Fruit fly (Drosophila melanogaster) whole organism, embryonic: ENCODE results near the gene gish.
A peak's percentile ranks its signal among the peaks of the same experiment; 100 is the strongest.

Source experiments
- B-H1 ChIP-seq: fragments of 200-800 bp; sonication (Bioruptor generic); IDR thresholded peaks from 3 replicates; pipeline ENCODE4 v1.3.6; 2022; ENCODE audit warnings: missing biosample characterization, missing genetic modification characterization
- Bgb ChIP-seq: fragments of 200-800 bp; sonication (Bioruptor generic); IDR thresholded peaks from 2 replicates; pipeline ENCODE4 v1.3.6; 2022; ENCODE audit warnings: missing biosample characterization, missing genetic modification characterization; ENCODE audit not compliant: partially characterized antibody
- C15 ChIP-seq: fragments of 200-800 bp; sonication (Bioruptor generic); IDR thresholded peaks from 3 replicates; pipeline ENCODE4 v1.3.6; 2022; ENCODE audit warnings: missing biosample characterization, missing genetic modification characterization
- CG10147 ChIP-seq: fragments of 200-800 bp; sonication (Bioruptor generic); optimal IDR thresholded peaks from 2 replicates; lab custom pipeline; 2019; ENCODE audit warnings: missing biosample characterization, mild to moderate bottlenecking, missing genetic modification characterization, moderate library complexity
- CG10321 ChIP-seq: fragments of 200-800 bp; sonication (Bioruptor generic); IDR thresholded peaks from 2 replicates; pipeline ENCODE4 v1.3.6; 2022; ENCODE audit warnings: missing biosample characterization, missing genetic modification characterization
- CG12071 ChIP-seq: fragments of 200-800 bp; sonication (Bioruptor generic); optimal IDR thresholded peaks from 3 replicates; lab custom pipeline; 2018; ENCODE audit warnings: missing biosample characterization, mild to moderate bottlenecking, missing genetic modification characterization
- CG13287 ChIP-seq: fragments of 200-800 bp; sonication (Bioruptor generic); IDR thresholded peaks from 2 replicates; pipeline ENCODE4 v1.3.6; 2022; ENCODE audit warnings: missing biosample characterization, missing genetic modification characterization; ENCODE audit not compliant: partially characterized antibody
- CG13624 ChIP-seq: fragments of 200-800 bp; sonication (Bioruptor generic); optimal IDR thresholded peaks from 2 replicates; lab custom pipeline; 2016; ENCODE audit warnings: missing biosample characterization, missing genetic modification characterization
- CG15073 ChIP-seq: fragments of 200-800 bp; sonication (Bioruptor generic); optimal IDR thresholded peaks from 2 replicates; lab custom pipeline; 2016; ENCODE audit warnings: missing biosample characterization, missing genetic modification characterization
- CG17186 ChIP-seq: fragments of 200-800 bp; sonication (Bioruptor generic); optimal IDR thresholded peaks from 3 replicates; lab custom pipeline; 2017; ENCODE audit warnings: missing biosample characterization, missing genetic modification reagents, missing genetic modification characterization
- CG17612 ChIP-seq: fragments of 200-800 bp; sonication (Bioruptor generic); IDR thresholded peaks from 2 replicates; pipeline ENCODE4 v1.3.6; 2022; ENCODE audit warnings: missing biosample characterization, missing genetic modification characterization
- CG33557 ChIP-seq: fragments of 200-800 bp; sonication (Bioruptor generic); optimal IDR thresholded peaks from 2 replicates; lab custom pipeline; 2019; ENCODE audit warnings: missing biosample characterization, mild to moderate bottlenecking, missing genetic modification characterization, moderate library complexity
- CG4328 ChIP-seq: fragments of 200-800 bp; sonication (Bioruptor generic); optimal IDR thresholded peaks from 3 replicates; lab custom pipeline; 2017; ENCODE audit warnings: missing biosample characterization, missing genetic modification reagents, missing genetic modification characterization
- CG4707 ChIP-seq: fragments of 200-800 bp; sonication (Bioruptor generic); optimal IDR thresholded peaks from 2 replicates; lab custom pipeline; 2018; ENCODE audit warnings: missing biosample characterization, mild to moderate bottlenecking, missing genetic modification characterization, moderate library complexity
- CG5180 ChIP-seq: fragments of 200-800 bp; sonication (Bioruptor generic); optimal IDR thresholded peaks from 3 replicates; lab custom pipeline; 2017; ENCODE audit warnings: missing biosample characterization, missing genetic modification characterization, mild to moderate bottlenecking, moderate library complexity, missing genetic modification reagents
- CG6254 ChIP-seq: fragments of 200-800 bp; sonication (Bioruptor generic); optimal IDR thresholded peaks from 3 replicates; lab custom pipeline; 2017; ENCODE audit warnings: mild to moderate bottlenecking, missing biosample characterization, missing genetic modification reagents, missing genetic modification characterization
- CG6654 ChIP-seq: fragments of 200-800 bp; sonication (Bioruptor generic); optimal IDR thresholded peaks from 2 replicates; lab custom pipeline; 2017; ENCODE audit warnings: missing biosample characterization, mild to moderate bottlenecking, missing genetic modification characterization
- CG7357 ChIP-seq: fragments of 200-800 bp; sonication (Bioruptor generic); IDR thresholded peaks from 3 replicates; pipeline ENCODE4 v1.3.6; 2022; ENCODE audit warnings: missing biosample characterization, missing genetic modification characterization
- CG8924 ChIP-seq: fragments of 200-800 bp; optimal IDR thresholded peaks from 3 replicates; lab custom pipeline; 2019; ENCODE audit warnings: missing biosample characterization, mild to moderate bottlenecking, missing genetic modification characterization, moderate library complexity
- Dbx ChIP-seq: fragments of 200-800 bp; sonication (Bioruptor generic); IDR thresholded peaks from 3 replicates; pipeline ENCODE4 v1.3.6; 2022; ENCODE audit warnings: missing biosample characterization, missing genetic modification characterization
- Elba2 ChIP-seq: fragments of 200-800 bp; sonication (Bioruptor generic); optimal IDR thresholded peaks from 3 replicates; lab custom pipeline; 2016; ENCODE audit warnings: missing biosample characterization, missing genetic modification characterization
- Gsc ChIP-seq: fragments of 200-800 bp; sonication (Bioruptor generic); IDR thresholded peaks from 2 replicates; pipeline ENCODE4 v1.3.6; 2022; ENCODE audit warnings: missing biosample characterization, missing genetic modification characterization
- HLH3B ChIP-seq: fragments of 200-800 bp; sonication (Bioruptor generic); IDR thresholded peaks from 2 replicates; pipeline ENCODE4 v1.3.6; 2022; ENCODE audit warnings: missing biosample characterization, missing genetic modification characterization
- Hr51 ChIP-seq, 2 experiments: fragments of 200-800 bp; sonication (Bioruptor generic); optimal IDR thresholded peaks; 2 replicates in 1 of 2; 3 replicates in 1 of 2; lab custom pipeline; 2016 to 2018; ENCODE audit warnings: missing biosample characterization in 2 of 2, missing genetic modification characterization in 2 of 2, mild to moderate bottlenecking in 1 of 2, moderate library complexity in 1 of 2
- MESR4 ChIP-seq: fragments of 200-800 bp; sonication (Bioruptor generic); optimal IDR thresholded peaks from 2 replicates; lab custom pipeline; 2018; ENCODE audit warnings: missing biosample characterization, mild to moderate bottlenecking, missing genetic modification characterization, moderate library complexity
- Opbp ChIP-seq: fragments of 200-800 bp; sonication (Bioruptor generic); IDR thresholded peaks from 3 replicates; pipeline ENCODE4 v1.3.6; 2022; ENCODE audit warnings: missing biosample characterization, missing genetic modification characterization; ENCODE audit not compliant: partially characterized antibody
- Sin3A ChIP-seq: fragments of >200 bp; optimal IDR thresholded peaks from 2 replicates; lab custom pipeline; 2018
- Spps ChIP-seq: fragments of 200-800 bp; sonication (Bioruptor generic); optimal IDR thresholded peaks from 2 replicates; lab custom pipeline; 2018; ENCODE audit warnings: missing biosample characterization, mild to moderate bottlenecking, missing genetic modification characterization
- Taf1 ChIP-seq: fragments of 200-800 bp; sonication (Bioruptor generic); IDR thresholded peaks from 2 replicates; pipeline ENCODE4 v1.3.6; 2022; ENCODE audit warnings: missing biosample characterization, missing genetic modification characterization
- Vsx1 ChIP-seq: fragments of 200-800 bp; sonication (Bioruptor generic); optimal IDR thresholded peaks from 2 replicates; lab custom pipeline; 2017; ENCODE audit warnings: missing biosample characterization, mild to moderate bottlenecking, missing genetic modification characterization, missing genetic modification reagents
- bbx ChIP-seq: fragments of 200-800 bp; sonication (Bioruptor generic); IDR thresholded peaks from 2 replicates; pipeline ENCODE4 v1.3.6; 2022; ENCODE audit warnings: missing biosample characterization, missing genetic modification characterization; ENCODE audit not compliant: partially characterized antibody
- bowl ChIP-seq: fragments of 200-800 bp; sonication (Bioruptor generic); IDR thresholded peaks from 2 replicates; pipeline ENCODE4 v1.3.6; 2022; ENCODE audit warnings: missing biosample characterization, missing genetic modification characterization
- corto ChIP-seq: fragments of 200-800 bp; sonication (Bioruptor generic); optimal IDR thresholded peaks from 2 replicates; lab custom pipeline; 2016; ENCODE audit warnings: missing biosample characterization, mild to moderate bottlenecking, missing genetic modification characterization, moderate library complexity
- disco-r ChIP-seq: fragments of 200-800 bp; sonication (Bioruptor generic); optimal IDR thresholded peaks from 2 replicates; lab custom pipeline; 2016; ENCODE audit warnings: missing biosample characterization, missing genetic modification characterization
- fd102C ChIP-seq: fragments of 200-800 bp; sonication (Bioruptor generic); optimal IDR thresholded peaks from 2 replicates; lab custom pipeline; 2018; ENCODE audit warnings: missing biosample characterization, mild to moderate bottlenecking, missing genetic modification characterization, moderate library complexity
- gsb-n ChIP-seq: fragments of 200-800 bp; sonication (Bioruptor generic); optimal IDR thresholded peaks from 3 replicates; lab custom pipeline; 2018; ENCODE audit warnings: missing biosample characterization, mild to moderate bottlenecking, missing genetic modification characterization
- hb ChIP-seq: fragments of 200-800 bp; sonication (Bioruptor generic); IDR thresholded peaks from 3 replicates; pipeline ENCODE4 v1.3.6; 2022; ENCODE audit warnings: missing biosample characterization, missing genetic modification characterization; ENCODE audit not compliant: partially characterized antibody
- her ChIP-seq: fragments of 200-800 bp; sonication (Bioruptor generic); optimal IDR thresholded peaks from 2 replicates; lab custom pipeline; 2016; ENCODE audit warnings: missing biosample characterization, missing genetic modification characterization
- maf-S ChIP-seq: fragments of 200-800 bp; sonication (Bioruptor generic); optimal IDR thresholded peaks from 2 replicates; lab custom pipeline; 2016; ENCODE audit warnings: missing biosample characterization, missing genetic modification characterization
- mld ChIP-seq: fragments of 200-800 bp; sonication (Bioruptor generic); IDR thresholded peaks from 3 replicates; pipeline ENCODE4 v1.3.6; 2022; ENCODE audit warnings: missing biosample characterization, missing genetic modification characterization; ENCODE audit not compliant: partially characterized antibody
- nerfin-1 ChIP-seq: fragments of 200-800 bp; sonication (Bioruptor generic); optimal IDR thresholded peaks from 3 replicates; lab custom pipeline; 2019; ENCODE audit warnings: missing biosample characterization, mild to moderate bottlenecking, missing genetic modification characterization, moderate library complexity
- otp ChIP-seq: fragments of 200-800 bp; sonication (Bioruptor generic); IDR thresholded peaks from 3 replicates; pipeline ENCODE4, ENCODE4 v1.3.6; 2022; ENCODE audit warnings: missing biosample characterization, missing genetic modification characterization
- pfk ChIP-seq: fragments of 200-800 bp; sonication (Bioruptor generic); optimal IDR thresholded peaks from 2 replicates; lab custom pipeline; 2018; ENCODE audit warnings: missing biosample characterization, mild to moderate bottlenecking, missing genetic modification characterization, moderate library complexity
- ro ChIP-seq: fragments of 200-800 bp; sonication (Bioruptor generic); IDR thresholded peaks from 2 replicates; pipeline ENCODE4 v1.3.6; 2022; ENCODE audit warnings: missing biosample characterization, missing genetic modification characterization
- sc ChIP-seq, 3 experiments: fragments of >200 bp in 2 of 3; fragments of 200-800 bp in 1 of 3; sonication (Bioruptor generic) in 1 of 3; optimal IDR thresholded peaks; 2 replicates in 2 of 3; 3 replicates in 1 of 3; lab custom pipeline; 2017; ENCODE audit warnings: mild to moderate bottlenecking in 1 of 3, missing biosample characterization in 1 of 3, missing genetic modification characterization in 1 of 3, missing genetic modification reagents in 1 of 3
- tgo ChIP-seq: fragments of 200-800 bp; sonication (Bioruptor generic); IDR thresholded peaks from 3 replicates; pipeline ENCODE4 v1.3.6; 2022; ENCODE audit warnings: missing biosample characterization, missing genetic modification characterization
- wdn ChIP-seq: fragments of 200-800 bp; sonication (Bioruptor generic); IDR thresholded peaks from 2 replicates; pipeline ENCODE4 v1.3.6; 2022; ENCODE audit warnings: missing biosample characterization, missing genetic modification characterization

Gene gish

DNA sequence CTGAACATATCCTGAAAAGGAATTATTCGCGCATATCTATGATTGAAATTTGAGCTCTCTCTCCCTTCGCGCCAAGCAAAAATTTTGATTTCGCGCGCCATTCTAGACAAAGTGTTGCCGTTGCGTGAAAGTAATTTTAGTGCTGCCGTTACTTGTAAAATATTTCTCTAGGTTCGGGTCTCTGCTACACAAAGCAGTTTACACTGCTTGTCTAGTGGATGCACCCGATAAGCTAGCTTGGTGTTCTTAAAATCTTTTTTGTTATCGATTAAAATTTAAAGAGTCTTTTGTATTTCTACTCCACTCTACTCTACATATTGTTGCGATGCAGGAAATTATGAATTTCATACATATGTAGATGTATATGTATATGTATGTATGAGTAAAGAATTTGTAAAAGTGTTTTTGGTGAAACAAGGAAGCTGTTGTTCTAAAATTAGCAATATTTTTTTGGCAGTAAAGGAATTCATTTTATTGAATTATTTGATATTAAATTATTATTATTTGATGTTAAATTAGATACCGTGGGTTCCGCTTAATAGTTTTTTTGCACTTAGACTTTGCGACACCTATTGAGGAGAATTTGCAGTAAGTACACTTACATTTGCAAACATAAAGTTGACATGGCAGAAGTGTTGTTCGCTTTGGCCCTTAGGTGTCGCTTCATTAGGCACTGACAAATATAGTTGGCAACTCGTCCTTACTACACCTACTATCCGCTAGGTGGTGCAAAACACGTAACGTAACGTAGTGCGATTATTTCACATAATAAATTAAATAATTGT is 11.7 kb upstream of the gish start (continued):
- TF ChIP-seq HLH3B (GFP tag; lab: Robert Waterston, UW) (peak; percentile 75), wdn (GFP tag; lab: Robert Waterston, UW) (no peak; the same call in 1 of the 2 replicates), hb (GFP tag; lab: Robert Waterston, UW) (0 out of 3 replicates have a peak, but pooled peaks have one; percentile 21), tgo (peak; percentile 34; the same call in 1 of the 3 replicates), CG4328 (peak; percentile 49), Gsc (no peak), Spps (tag; lab: Kevin White, UChicago) (peak; percentile 9), sc (optimal IDR thresholded peaks at IDR 0.05; lab: Kevin White, UChicago) (no peak), sc (GFP tag; optimal IDR thresholded peaks at IDR 0.05; lab: Kevin White, UChicago) (peak; percentile 47), CG12071 (GFP tag; lab: Kevin White, UChicago) (no peak), pfk (GFP tag; lab: Kevin White, UChicago) (peak; percentile 60), CG8924 (tag; lab: Kevin White, UChicago) (no peak), B-H1 (GFP tag; lab: Robert Waterston, UW) (peak; percentile 51; the same call in 2 of the 3 replicates), corto (no peak), mld (GFP tag; lab: Robert Waterston, UW) (no peak), CG4707 (GFP tag; lab: Kevin White, UChicago) (peak; percentile 85), Vsx1 (GFP tag; lab: Kevin White, UChicago) (no peak), maf-S (peak; percentile 27), CG17186 (GFP tag; lab: Kevin White, UChicago) (no peak), ro (peak; percentile 11; the same call in 1 of the 2 replicates), otp (GFP tag; lab: Robert Waterston, UW) (peak; percentile 55), CG6254 (peak; percentile 61), C15 (GFP tag; lab: Robert Waterston, UW) (no peak), bowl (GFP tag; lab: Robert Waterston, UW) (no peak), CG10321 (GFP tag; lab: Robert Waterston, UW) (peak; percentile 25; the same call in 1 of the 2 replicates), Taf1 (GFP tag; lab: Robert Waterston, UW) (peak; percentile 51), disco-r (peak; percentile 46), fd102C (GFP tag; lab: Kevin White, UChicago) (no peak), Bgb (peak; percentile 74), Dbx (GFP tag; lab: Robert Waterston, UW) (peak; percentile 61), CG5180 (GFP tag; lab: Kevin White, UChicago) (no peak), gsb-n (tag; lab: Kevin White, UChicago) (peak; percentile 51), CG13624 (GFP tag; lab: Kevin White, UChicago) (peak; percentile 19), nerfin-1 (tag; lab: Kevin White, UChicago) (no peak), CG15073 (no peak), Hr51 (GFP tag; optimal IDR thresholded peaks at IDR 0.05; lab: Kevin White, UChicago) (peak; percentile 41 to 44), CG10147 (GFP tag; lab: Kevin White, UChicago) (no peak), CG17612 (GFP tag; lab: Robert Waterston, UW) (no peak), CG13287 (GFP tag; lab: Robert Waterston, UW) (peak; percentile 73), her (GFP tag; lab: Kevin White, UChicago) (peak; percentile 62), Sin3A (lab: Kevin White, UChicago) (no peak), Elba2 (peak; percentile 55), CG33557 (GFP tag; lab: Kevin White, UChicago) (peak; percentile 30), Opbp (peak; percentile 61; the same call in 2 of the 3 replicates), CG6654 (peak; percentile 34), bbx (GFP tag; lab: Robert Waterston, UW) (peak; percentile 11; the same call in 1 of the 2 replicates), MESR4 (peak; percentile 10), CG7357 (GFP tag; lab: Robert Waterston, UW) (no peak)
